Worm (Caenorhabditis elegans): Measurements from ENCODE around the gene T01B7.5.
A peak's percentile ranks its signal among the peaks of the same experiment; 100 is the strongest.

Gene T01B7.5

ce11 chrII:8716231-8716878, at the start of gene T01B7.5, which contains the start of gene cyn-11:
TSS of gene T01B7.5 (plus strand) at chrII:8716828.
TSS of gene cyn-11 (minus strand) at chrII:8716281.
- TF ChIP-seq ham-2 (GFP tag; optimal IDR thresholded peaks at IDR 0.05) (peak; percentile 34), elt-3 (tag; optimal IDR thresholded peaks at IDR 0.05) (no peak), M03D4.4 (tag; optimal IDR thresholded peaks at IDR 0.05) (peak; percentile 43), pha-4 (tag; optimal IDR thresholded peaks at IDR 0.05) (no peak), bed-3 (GFP tag; optimal IDR thresholded peaks at IDR 0.05) (no peak), mls-2 (tag; optimal IDR thresholded peaks at IDR 0.05) (no peak), unc-62 (GFP tag; optimal IDR thresholded peaks at IDR 0.05) (no peak), sptf-1 (tag; optimal IDR thresholded peaks at IDR 0.05) (no peak), lin-13 (tag; optimal IDR thresholded peaks at IDR 0.05) (no peak), blmp-1 (tag; optimal IDR thresholded peaks at IDR 0.05) (no peak), nhr-237 (tag; optimal IDR thresholded peaks at IDR 0.05) (no peak), elt-1 (tag; optimal IDR thresholded peaks at IDR 0.05; ENCODE audit: borderline replicate concordance, insufficient read depth) (peak; percentile 47), nhr-28 (tag; optimal IDR thresholded peaks at IDR 0.05) (no peak), lsy-2 (tag; optimal IDR thresholded peaks at IDR 0.05) (peak; percentile 49), hlh-1 (tag; optimal IDR thresholded peaks at IDR 0.05) (peak; percentile 17), tbx-8 (GFP tag; optimal IDR thresholded peaks at IDR 0.05) (no peak), mep-1 (tag; optimal IDR thresholded peaks at IDR 0.05) (peak; percentile 81), ces-1 (GFP tag; optimal IDR thresholded peaks at IDR 0.05) (peak; percentile 62), snpc-4 (tag; optimal IDR thresholded peaks at IDR 0.05) (no peak), nhr-12 (tag; optimal IDR thresholded peaks at IDR 0.05) (no peak), nhr-2 (tag; optimal IDR thresholded peaks at IDR 0.05) (no peak), cnd-1 (tag; optimal IDR thresholded peaks at IDR 0.05) (peak; percentile 31), unc-120 (tag; optimal IDR thresholded peaks at IDR 0.05; ENCODE audit: poor library complexity, severe bottlenecking) (peak; percentile 34), ceh-83 (GFP tag; optimal IDR thresholded peaks at IDR 0.05) (no peak), lin-32 (GFP tag; optimal IDR thresholded peaks at IDR 0.05) (no peak), drap-1 (GFP tag; optimal IDR thresholded peaks at IDR 0.05) (no peak), unc-39 (tag; optimal IDR thresholded peaks at IDR 0.05) (no peak), ceh-39 (tag; optimal IDR thresholded peaks at IDR 0.05) (no peak), sem-2 (GFP tag; optimal IDR thresholded peaks at IDR 0.05) (no peak), ceh-43 (GFP tag; optimal IDR thresholded peaks at IDR 0.05) (peak; percentile 48), mab-5 (tag; optimal IDR thresholded peaks at IDR 0.05) (no peak), nhr-76 (tag; optimal IDR thresholded peaks at IDR 0.05) (no peak), zip-8 (tag; optimal IDR thresholded peaks at IDR 0.05) (no peak), ztf-11 (tag; optimal IDR thresholded peaks at IDR 0.05) (no peak), flh-1 (GFP tag; optimal IDR thresholded peaks at IDR 0.05) (no peak)

ce11 chrII:8668871-8669270, 47.8 kb upstream of the T01B7.5 start:
- TF ChIP-seq blmp-1 (tag; optimal IDR thresholded peaks at IDR 0.05), result no peak
- no peak for TF ChIP-seq ceh-39 (tag; optimal IDR thresholded peaks at IDR 0.05)
- TF ChIP-seq flh-1 (GFP tag; optimal IDR thresholded peaks at IDR 0.05), result no peak
- no peak for TF ChIP-seq unc-39 (tag; optimal IDR thresholded peaks at IDR 0.05)
- no peak for TF ChIP-seq sptf-1 (tag; optimal IDR thresholded peaks at IDR 0.05)
- TF ChIP-seq bed-3 (GFP tag; optimal IDR thresholded peaks at IDR 0.05), result no peak
- no peak for TF ChIP-seq nhr-2 (tag; optimal IDR thresholded peaks at IDR 0.05)
- no peak for TF ChIP-seq nhr-12 (tag; optimal IDR thresholded peaks at IDR 0.05)
- TF ChIP-seq zip-8 (tag; optimal IDR thresholded peaks at IDR 0.05), result no peak
- TF ChIP-seq unc-62 (GFP tag; optimal IDR thresholded peaks at IDR 0.05), result no peak
- TF ChIP-seq elt-3 (tag; optimal IDR thresholded peaks at IDR 0.05), result no peak
- TF ChIP-seq drap-1 (GFP tag; optimal IDR thresholded peaks at IDR 0.05), result no peak
- no peak for TF ChIP-seq tbx-8 (GFP tag; optimal IDR thresholded peaks at IDR 0.05)
- TF ChIP-seq M03D4.4 (tag; optimal IDR thresholded peaks at IDR 0.05), result no peak
- no peak for TF ChIP-seq nhr-237 (tag; optimal IDR thresholded peaks at IDR 0.05)
- no peak for TF ChIP-seq mep-1 (tag; optimal IDR thresholded peaks at IDR 0.05)
- no peak for TF ChIP-seq nhr-28 (tag; optimal IDR thresholded peaks at IDR 0.05)
- TF ChIP-seq snpc-4 (tag; optimal IDR thresholded peaks at IDR 0.05), result no peak
- no peak for TF ChIP-seq lin-13 (tag; optimal IDR thresholded peaks at IDR 0.05)

DNA sequence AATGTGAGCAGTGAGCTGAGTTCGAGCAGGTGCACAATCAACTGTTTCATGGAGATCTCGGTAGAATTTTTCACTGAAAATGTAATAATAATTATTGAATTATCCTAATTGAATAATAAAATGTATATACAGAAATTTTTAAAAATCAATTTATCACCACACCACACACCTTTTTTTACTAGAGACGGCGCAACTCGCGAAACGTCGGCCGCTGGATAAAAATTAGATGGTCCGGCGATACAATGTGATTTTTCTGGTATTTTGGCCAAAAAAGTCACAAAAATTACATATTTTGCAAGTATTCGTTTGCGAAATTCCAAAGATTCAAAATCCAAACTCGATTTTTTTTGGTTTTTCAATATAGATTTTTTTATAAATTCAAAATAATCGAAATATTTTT, 45.8 kb upstream of the T01B7.5 start:
- TF ChIP-seq sptf-1 (tag; optimal IDR thresholded peaks at IDR 0.05) (no peak), flh-1 (GFP tag; optimal IDR thresholded peaks at IDR 0.05) (no peak), nhr-237 (tag; optimal IDR thresholded peaks at IDR 0.05) (no peak), nhr-28 (tag; optimal IDR thresholded peaks at IDR 0.05) (no peak), mab-5 (tag; optimal IDR thresholded peaks at IDR 0.05) (no peak)

All from whole organism, mixed stage, embryonic.